Worm (Caenorhabditis elegans): ENCODE measurements around the gene F43G6.16.
A peak's percentile ranks its signal among the peaks of the same experiment; 100 is the strongest.

Gene F43G6.16

ce11 chrII:11749490-11750172 is 32.8 kb downstream of the F43G6.16 start:
- TF ChIP-seq egl-27 (tag; optimal IDR thresholded peaks at IDR 0.05) (peak; percentile 51), unc-55 (GFP tag; optimal IDR thresholded peaks at IDR 0.05) (peak; percentile 80), snpc-4 (tag; optimal IDR thresholded peaks at IDR 0.05) (no peak), zag-1 (tag; optimal IDR thresholded peaks at IDR 0.05) (peak; percentile 81), ztf-11 (tag; optimal IDR thresholded peaks at IDR 0.05) (peak; percentile 6), nhr-237 (tag; optimal IDR thresholded peaks at IDR 0.05) (no peak), skn-1 (tag; optimal IDR thresholded peaks at IDR 0.05) (no peak), C34F6.9 (tag; optimal IDR thresholded peaks at IDR 0.05) (peak; percentile 68), nhr-12 (tag; optimal IDR thresholded peaks at IDR 0.05) (no peak), unc-39 (tag; optimal IDR thresholded peaks at IDR 0.05) (no peak), nhr-23 (tag; optimal IDR thresholded peaks at IDR 0.05) (no peak), elt-1 (tag; optimal IDR thresholded peaks at IDR 0.05) (no peak), fos-1 (tag; optimal IDR thresholded peaks at IDR 0.05) (peak; percentile 48), alr-1 (tag; optimal IDR thresholded peaks at IDR 0.05) (no peak), nhr-10 (tag; optimal IDR thresholded peaks at IDR 0.05) (no peak), lin-13 (GFP tag; optimal IDR thresholded peaks at IDR 0.05) (peak; percentile 37), peb-1 (tag; optimal IDR thresholded peaks at IDR 0.05) (no peak), lsy-2 (tag; optimal IDR thresholded peaks at IDR 0.05) (peak; percentile 40 to 75), ceh-16 (tag; optimal IDR thresholded peaks at IDR 0.05) (peak; percentile 53), aly-2 (tag; optimal IDR thresholded peaks at IDR 0.05) (no peak), mbf-1 (tag; optimal IDR thresholded peaks at IDR 0.05) (no peak), elt-3 (tag; optimal IDR thresholded peaks at IDR 0.05) (no peak), lin-11 (tag; optimal IDR thresholded peaks at IDR 0.05) (no peak), Y55F3AM.14 (GFP tag; optimal IDR thresholded peaks at IDR 0.05) (peak; percentile 44), unc-62 (GFP tag; optimal IDR thresholded peaks at IDR 0.05) (no peak), ztf-1 (GFP tag; conservative IDR thresholded peaks at IDR 0.05) (no peak), nhr-11 (tag; optimal IDR thresholded peaks at IDR 0.05) (no peak), R02D3.7 (tag; optimal IDR thresholded peaks at IDR 0.05) (no peak), nhr-25 (tag; optimal IDR thresholded peaks at IDR 0.05) (peak; percentile 65), sma-9 (GFP tag; optimal IDR thresholded peaks at IDR 0.05) (peak; percentile 65), sma-9 (tag; optimal IDR thresholded peaks at IDR 0.05) (no peak), dmd-4 (tag; optimal IDR thresholded peaks at IDR 0.05) (no peak), lin-39 (tag; optimal IDR thresholded peaks at IDR 0.05) (peak; percentile 73), nhr-129 (tag; optimal IDR thresholded peaks at IDR 0.05) (peak; percentile 85), ceh-82 (tag; optimal IDR thresholded peaks at IDR 0.05) (peak; percentile 81), gmeb-1 (tag; optimal IDR thresholded peaks at IDR 0.05) (peak; percentile 45), ZK546.5 (tag; optimal IDR thresholded peaks at IDR 0.05) (peak; percentile 7), sem-4 (tag; optimal IDR thresholded peaks at IDR 0.05) (peak; percentile 4), ztf-4 (tag; optimal IDR thresholded peaks at IDR 0.05) (peak; percentile 57), nhr-21 (tag; optimal IDR thresholded peaks at IDR 0.05) (no peak), sma-3 (GFP tag; optimal IDR thresholded peaks at IDR 0.05) (peak; percentile 65), nhr-6 (tag; optimal IDR thresholded peaks at IDR 0.05) (peak; percentile 64), blmp-1 (tag; optimal IDR thresholded peaks at IDR 0.05; ENCODE audit: insufficient read depth) (no peak), nhr-77 (tag; optimal IDR thresholded peaks at IDR 0.05) (peak; percentile 19), F13H6.1 (tag; optimal IDR thresholded peaks at IDR 0.05) (peak; percentile 96), mab-5 (tag; optimal IDR thresholded peaks at IDR 0.05) (peak; percentile 71), mdl-1 (tag; optimal IDR thresholded peaks at IDR 0.05) (peak; percentile 68 to 69), crh-2 (tag; optimal IDR thresholded peaks at IDR 0.05) (peak; percentile 80), ama-1 (optimal IDR thresholded peaks at IDR 0.05) (no peak)

Data from whole organism, L2 larva.